Fruit fly (Drosophila melanogaster): ENCODE results near the gene CG3868.
A peak's percentile ranks its signal among the peaks of the same experiment; 100 is the strongest.

CG3868 gene

DNA sequence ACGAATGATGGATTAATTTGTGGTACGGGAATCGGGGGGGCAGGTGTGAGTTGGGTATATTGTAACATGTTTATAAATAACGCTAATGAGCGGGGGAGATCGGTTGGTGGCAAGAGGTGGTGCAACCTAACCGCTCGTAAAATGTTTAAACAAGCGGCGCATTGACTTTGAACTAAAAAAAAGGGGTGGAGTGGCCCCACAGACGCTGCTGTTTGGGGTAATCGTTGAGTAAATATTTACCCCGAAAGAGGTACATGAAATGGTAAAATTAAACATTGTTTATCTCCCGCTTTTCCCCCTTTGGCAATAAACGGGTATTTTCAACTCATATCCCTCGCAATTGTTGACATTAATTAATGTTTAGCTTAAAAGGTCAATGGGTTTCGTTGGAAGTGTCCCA, 36.4 kb downstream of the CG3868 start (continued):
- TF ChIP-seq Dip2 (GFP tag; IDR thresholded peaks at IDR 0.05) (no peak), Bgb (GFP tag; IDR thresholded peaks at IDR 0.05; ENCODE audit: partially characterized antibody) (no peak), shn (GFP tag; optimal IDR thresholded peaks at IDR 0.05) (no peak), fd64A (GFP tag; optimal IDR thresholded peaks at IDR 0.05) (peak; percentile 94), Sox102F (GFP tag; optimal IDR thresholded peaks at IDR 0.05) (peak; percentile 51), CG10543 (GFP tag; optimal IDR thresholded peaks at IDR 0.05) (peak; percentile 77), crol (GFP tag; IDR thresholded peaks at IDR 0.05) (peak; percentile 91), so (GFP tag; IDR thresholded peaks at IDR 0.05) (no peak; the same call in 2 of the 3 replicates), CG3995 (GFP tag; optimal IDR thresholded peaks at IDR 0.05) (no peak), chinmo (GFP tag; IDR thresholded peaks at IDR 0.05; ENCODE audit: partially characterized antibody) (no peak)

dm6 chr3L:14365440-14365839, 37.1 kb downstream of the CG3868 start:
- TF ChIP-seq Ets65A (GFP tag) (peak; percentile 45), CG12769 (tag; optimal IDR thresholded peaks at IDR 0.05) (no peak), Poxn (GFP tag; IDR thresholded peaks at IDR 0.05) (no peak), Oaz (GFP tag; IDR thresholded peaks at IDR 0.05) (no peak), tap (tag; optimal IDR thresholded peaks at IDR 0.05) (no peak), emc (GFP tag; optimal IDR thresholded peaks at IDR 0.05) (no peak), stwl (tag; optimal IDR thresholded peaks at IDR 0.05) (peak; percentile 7), CTCF (GFP tag; optimal IDR thresholded peaks at IDR 0.05) (peak; percentile 83), lmd (GFP tag; IDR thresholded peaks at IDR 0.05) (no peak), CG13775 (GFP tag; optimal IDR thresholded peaks at IDR 0.05) (no peak), insv (GFP tag; optimal IDR thresholded peaks at IDR 0.05) (no peak), TFAM (GFP tag; optimal IDR thresholded peaks at IDR 0.05) (no peak), dm (GFP tag; optimal IDR thresholded peaks at IDR 0.05) (no peak)

DNA sequence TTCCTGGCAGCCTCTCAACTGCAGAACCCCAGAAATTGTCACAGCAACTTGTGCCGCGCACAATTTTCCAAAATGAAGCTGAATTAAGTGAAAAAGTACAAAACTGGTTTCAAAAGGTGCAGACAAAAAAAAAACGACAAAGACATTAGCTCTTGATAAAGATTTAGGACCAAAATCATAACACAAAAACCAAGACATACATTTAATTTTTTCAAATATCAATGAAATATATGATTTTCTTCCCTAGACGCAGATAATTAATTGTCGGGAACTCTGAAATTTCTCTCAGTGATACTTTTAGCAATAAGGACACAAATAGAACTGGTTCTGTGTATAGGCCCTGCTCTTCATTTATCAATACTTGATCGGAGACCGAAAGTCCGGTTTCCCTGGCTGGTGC, 37.8 kb downstream of the CG3868 start:
- TF ChIP-seq CG17186 (GFP tag; optimal IDR thresholded peaks at IDR 0.05), result no peak
- no peak for TF ChIP-seq Tbp (GFP tag; optimal IDR thresholded peaks at IDR 0.05)
- peak; percentile 5 for TF ChIP-seq trem (tag; optimal IDR thresholded peaks at IDR 0.05)
- TF ChIP-seq CG13424 (tag; optimal IDR thresholded peaks at IDR 0.05), result peak; percentile 20
- no peak for TF ChIP-seq Bdp1 (GFP tag; optimal IDR thresholded peaks at IDR 0.05)
- TF ChIP-seq slou (GFP tag; optimal IDR thresholded peaks at IDR 0.05), result no peak
- TF ChIP-seq BEAF-32 (GFP tag; optimal IDR thresholded peaks at IDR 0.05), result no peak
- peak; percentile 45 for TF ChIP-seq Oli (tag; optimal IDR thresholded peaks at IDR 0.05)
- TF ChIP-seq HmgZ (tag; optimal IDR thresholded peaks at IDR 0.05), result no peak
- no peak for TF ChIP-seq MBD-R2 (GFP tag; IDR thresholded peaks at IDR 0.05)
- peak; percentile 32 for TF ChIP-seq CG7786 (GFP tag; optimal IDR thresholded peaks at IDR 0.05)
- TF ChIP-seq Spps (tag; optimal IDR thresholded peaks at IDR 0.05), result peak; percentile 9
- TF ChIP-seq onecut (GFP tag; IDR thresholded peaks at IDR 0.05), result 0 out of 2 replicates have a peak, but pooled peaks have one; percentile 9
- no peak for TF ChIP-seq exex (tag; optimal IDR thresholded peaks at IDR 0.05)
- TF ChIP-seq CG17385 (GFP tag; optimal IDR thresholded peaks at IDR 0.05), result no peak
- TF ChIP-seq inv (GFP tag; IDR thresholded peaks at IDR 0.05; ENCODE audit: partially characterized antibody), result no peak
- TF ChIP-seq scrt (GFP tag; optimal IDR thresholded peaks at IDR 0.05), result no peak
- TF ChIP-seq usp (GFP tag; optimal IDR thresholded peaks at IDR 0.05), result no peak
- TF ChIP-seq Sox102F (GFP tag; optimal IDR thresholded peaks at IDR 0.05), result peak; percentile 28
- peak; percentile 78 for TF ChIP-seq CG17328 (GFP tag; IDR thresholded peaks at IDR 0.05)
- TF ChIP-seq CG6689 (GFP tag; IDR thresholded peaks at IDR 0.05), result peak; percentile 62
- TF ChIP-seq CG34376 (GFP tag; optimal IDR thresholded peaks at IDR 0.05), result no peak
- no peak for TF ChIP-seq HLH54F (GFP tag; optimal IDR thresholded peaks at IDR 0.05)
- TF ChIP-seq gem (tag; optimal IDR thresholded peaks at IDR 0.05), result peak; percentile 68
- TF ChIP-seq CG2129 (GFP tag; IDR thresholded peaks at IDR 0.05; ENCODE audit: partially characterized antibody), result no peak
- peak; percentile 34 for TF ChIP-seq CG10979 (tag; optimal IDR thresholded peaks at IDR 0.05)
- TF ChIP-seq vnd (GFP tag; IDR thresholded peaks at IDR 0.05; ENCODE audit: partially characterized antibody), result no peak
- TF ChIP-seq Nf-YC (tag; optimal IDR thresholded peaks at IDR 0.05), result no peak
- TF ChIP-seq az2 (GFP tag; optimal IDR thresholded peaks at IDR 0.05), result peak; percentile 70
